Worm (Caenorhabditis elegans) whole organism, L2 larva: ENCODE measurements around the gene T07A9.12.

Experiments
- lin-11 ChIP-seq: fragments of 150-350 bp; sonication (generic microtip); optimal IDR thresholded peaks from 2 replicates; lab custom pipeline; 2014; ENCODE audit warnings: missing biosample characterization, missing genetic modification characterization, inconsistent platforms, mixed read lengths
- mdl-1 ChIP-seq, 2 experiments: fragments of 150-350 bp in 1 of 2; sonication (generic microtip) in 1 of 2; optimal IDR thresholded peaks; 2 replicates each; lab custom pipeline; 2017; ENCODE audit warnings: missing biosample characterization in 2 of 2, missing genetic modification characterization in 2 of 2
- ztf-4 ChIP-seq: fragments of 150-350 bp; optimal IDR thresholded peaks from 2 replicates; lab custom pipeline; 2014; ENCODE audit warnings: missing biosample characterization, missing genetic modification characterization

DNA sequence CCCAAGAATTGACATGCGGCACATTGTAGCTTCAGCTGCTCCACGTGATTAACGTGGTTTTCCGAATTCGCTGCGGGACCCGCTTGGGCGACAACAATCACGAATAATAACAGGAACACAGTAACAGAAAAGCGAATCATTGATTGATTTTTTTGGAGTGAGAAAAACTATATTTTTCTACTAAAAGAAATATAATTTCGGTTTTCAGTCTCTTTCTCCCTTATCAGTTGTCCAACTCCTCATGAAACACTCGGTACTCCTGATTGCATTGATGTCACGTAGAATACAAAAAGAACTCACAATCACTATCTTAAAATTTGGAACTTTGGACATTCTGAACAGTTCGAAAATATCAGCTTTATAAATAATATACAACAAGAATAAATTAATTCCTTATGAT lies 18.2 kb downstream of the T07A9.12 start, which contains the start of gene Y66H1A.5:
- TF ChIP-seq ztf-4, result no peak
- TF ChIP-seq mdl-1 (tag; optimal IDR thresholded peaks at IDR 0.05; lab: Kevin White, UChicago), result no peak
- TF ChIP-seq lin-11, result no peak
